Worm (Caenorhabditis elegans) whole organism, early embryonic: ENCODE results near the gene lge-1.

Experiments used
- B0310.2 ChIP-seq: sonication (generic microtip); optimal IDR thresholded peaks from 2 replicates; lab custom pipeline; 2016; ENCODE audit warnings: mild to moderate bottlenecking, missing genetic modification characterization, missing compliant biosample characterization
- F13C5.2 ChIP-seq: sonication (generic microtip); optimal IDR thresholded peaks from 2 replicates; lab custom pipeline; 2017; ENCODE audit warnings: mild to moderate bottlenecking, missing genetic modification characterization, inconsistent platforms, missing compliant biosample characterization
- aly-1 ChIP-seq: sonication (generic microtip); optimal IDR thresholded peaks from 2 replicates; lab custom pipeline; 2016; ENCODE audit warnings: missing genetic modification characterization, missing compliant biosample characterization
- ama-1 ChIP-seq: fragments of 150-350 bp; optimal IDR thresholded peaks from 2 replicates; lab custom pipeline; 2014
- ceh-13 ChIP-seq: fragments of 200-800 bp; sonication (Bioruptor generic); optimal IDR thresholded peaks from 2 replicates; lab custom pipeline; 2018; ENCODE audit warnings: mild to moderate bottlenecking, missing genetic modification characterization, missing compliant biosample characterization
- ceh-36 ChIP-seq: sonication (generic microtip); optimal IDR thresholded peaks from 2 replicates; lab custom pipeline; 2016; ENCODE audit warnings: missing genetic modification characterization, inconsistent platforms, missing compliant biosample characterization
- ets-7 ChIP-seq: sonication (generic microtip); optimal IDR thresholded peaks from 2 replicates; lab custom pipeline; 2016; ENCODE audit warnings: missing genotype, missing genetic modification characterization, missing compliant biosample characterization
- flt-1 ChIP-seq: fragments of 200-800 bp; sonication (Bioruptor generic); IDR thresholded peaks from 2 replicates; pipeline ENCODE4 v1.3.6; 2022; ENCODE audit warnings: missing genetic modification characterization, missing compliant biosample characterization
- hmbx-1 ChIP-seq: sonication (generic microtip); optimal IDR thresholded peaks from 2 replicates; lab custom pipeline; 2016; ENCODE audit warnings: mild to moderate bottlenecking, missing genetic modification characterization, missing compliant biosample characterization
- hmg-4 ChIP-seq: fragments of 200-800 bp; sonication (Bioruptor generic); optimal IDR thresholded peaks from 2 replicates; lab custom pipeline; 2018; ENCODE audit warnings: mild to moderate bottlenecking, missing genetic modification characterization, missing compliant biosample characterization
- hnd-1 ChIP-seq: sonication (generic microtip); optimal IDR thresholded peaks from 2 replicates; lab custom pipeline; 2016; ENCODE audit warnings: missing genetic modification characterization, missing compliant biosample characterization
- pes-1 ChIP-seq: fragments of 200-800 bp; sonication (Bioruptor generic); IDR thresholded peaks from 2 replicates; pipeline ENCODE4 v1.3.6; 2022; ENCODE audit warnings: missing genetic modification reagents, missing genetic modification characterization, missing compliant biosample characterization
- scrt-1 ChIP-seq: fragments of 200-800 bp; sonication (Bioruptor generic); IDR thresholded peaks from 2 replicates; pipeline ENCODE4 v1.3.6; 2022; ENCODE audit warnings: missing genetic modification characterization, missing compliant biosample characterization
- sea-1 ChIP-seq: fragments of 200-800 bp; sonication (Bioruptor generic); conservative IDR thresholded peaks from 2 replicates; pipeline ENCODE4 v1.3.6; 2022; ENCODE audit warnings: missing genetic modification characterization, missing compliant biosample characterization
- tbx-11 ChIP-seq: fragments of 200-800 bp; sonication (Bioruptor generic); IDR thresholded peaks from 2 replicates; pipeline ENCODE4 v1.3.6; 2022; ENCODE audit warnings: missing genetic modification characterization, missing compliant biosample characterization
- tbx-37 ChIP-seq: fragments of 200-800 bp; sonication (Bioruptor generic); conservative IDR thresholded peaks from 2 replicates; pipeline ENCODE4 v1.3.6; 2022; ENCODE audit warnings: missing genetic modification reagents, missing genetic modification characterization, missing compliant biosample characterization
- tra-4 ChIP-seq: sonication (generic microtip); optimal IDR thresholded peaks from 2 replicates; lab custom pipeline; 2017; ENCODE audit warnings: missing genetic modification characterization, missing compliant biosample characterization

lge-1 gene

DNA sequence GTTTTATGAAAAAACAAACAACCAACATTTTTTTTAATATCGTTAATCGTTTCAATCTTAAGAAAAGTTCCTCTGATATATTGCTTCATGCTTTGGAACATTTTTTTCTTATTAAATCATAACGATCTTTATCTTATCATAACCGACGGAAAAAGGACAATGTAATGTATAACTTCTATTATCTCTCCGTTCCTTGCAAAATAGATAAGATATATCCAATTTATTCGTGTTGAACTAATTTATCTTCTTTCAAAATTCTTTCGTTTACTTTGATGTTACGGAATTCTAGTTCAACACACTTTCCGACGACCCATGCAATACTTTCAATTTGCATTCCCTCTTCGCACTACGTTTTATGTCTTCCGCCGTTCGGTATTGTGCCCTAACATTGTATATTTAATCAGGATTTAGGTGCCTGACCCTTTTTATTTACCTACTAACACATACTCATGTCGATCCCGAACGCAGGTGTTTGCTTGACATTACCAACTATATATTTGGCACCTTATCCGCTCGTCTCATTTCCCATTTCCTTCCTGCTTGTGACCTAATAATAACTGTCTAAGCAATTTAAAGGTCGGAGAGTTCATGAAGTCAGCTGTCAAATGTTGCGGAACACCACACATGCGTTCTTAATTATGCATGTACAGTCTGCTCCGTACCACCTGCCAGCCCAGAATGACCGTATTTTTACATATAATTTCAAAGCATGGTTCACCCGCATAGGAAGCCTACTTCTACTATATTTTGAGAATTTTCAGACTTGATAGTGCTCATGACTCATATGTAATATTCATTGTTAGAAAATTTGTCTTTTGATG is 25.2 kb downstream of the lge-1 start:
- no peak for TF ChIP-seq B0310.2 (tag; lab: Kevin White, UChicago)
- TF ChIP-seq ceh-13 (GFP tag; lab: Kevin White, UChicago), result no peak
- no peak for TF ChIP-seq sea-1 (GFP tag; lab: Robert Waterston, UW)
- TF ChIP-seq scrt-1 (GFP tag; lab: Robert Waterston, UW), result no peak
- no peak for TF ChIP-seq ceh-36 (tag; lab: Kevin White, UChicago)
- no peak for TF ChIP-seq pes-1
- no peak for TF ChIP-seq hmbx-1
- TF ChIP-seq hmg-4 (GFP tag; lab: Kevin White, UChicago), result no peak
- TF ChIP-seq tra-4 (tag; lab: Kevin White, UChicago), result no peak
- no peak for TF ChIP-seq ets-7 (tag; lab: Kevin White, UChicago)
- no peak for TF ChIP-seq flt-1 (GFP tag; lab: Robert Waterston, UW)
- TF ChIP-seq F13C5.2, result no peak
- no peak for TF ChIP-seq tbx-37 (GFP tag; lab: Robert Waterston, UW)
- no peak for TF ChIP-seq ama-1 (lab: Kevin White, UChicago)
- TF ChIP-seq hnd-1 (tag; lab: Kevin White, UChicago), result no peak
- no peak for TF ChIP-seq tbx-11 (GFP tag; lab: Robert Waterston, UW)
- no peak for TF ChIP-seq aly-1 (tag; lab: Kevin White, UChicago)

DNA sequence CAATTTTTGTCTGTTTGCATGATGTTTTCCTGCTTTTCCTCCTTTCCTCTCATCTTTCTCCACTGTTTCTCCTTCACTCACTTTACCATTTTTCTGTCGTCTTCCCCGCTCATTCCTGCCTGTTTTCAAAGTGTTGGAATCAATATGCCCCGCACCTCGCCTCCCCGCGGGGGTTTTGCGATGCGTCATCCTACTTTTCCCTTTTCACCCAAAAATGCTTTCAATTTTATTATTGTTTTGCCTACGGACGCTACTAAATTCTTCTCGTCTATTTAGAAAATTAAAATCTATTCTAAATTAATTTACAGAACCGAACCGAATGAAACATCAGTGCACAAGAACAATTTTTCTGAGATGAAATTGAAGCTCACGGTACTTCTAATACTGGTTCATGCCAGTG is 25.8 kb downstream of the lge-1 start, which contains the start of gene ver-3:
ver-3 (plus strand) TSS at position 301 of the 400 bp plus-strand sequence.
- TF ChIP-seq hnd-1 (tag; lab: Kevin White, UChicago) (no peak), B0310.2 (tag; lab: Kevin White, UChicago) (no peak), ets-7 (tag; lab: Kevin White, UChicago) (no peak), tbx-11 (GFP tag; lab: Robert Waterston, UW) (no peak), ama-1 (lab: Kevin White, UChicago) (no peak), tra-4 (tag; lab: Kevin White, UChicago) (no peak), hmbx-1 (no peak), sea-1 (GFP tag; lab: Robert Waterston, UW) (no peak), aly-1 (tag; lab: Kevin White, UChicago) (no peak), F13C5.2 (no peak)

ce11 chrX:10999176-10999575 is 32.8 kb downstream of the lge-1 start, which contains the start of gene F59F3.6:
TSS of gene F59F3.6 (minus strand) at chrX:10999276.
- no peak for TF ChIP-seq hmg-4 (GFP tag; lab: Kevin White, UChicago)
- no peak for TF ChIP-seq hmbx-1
- no peak for TF ChIP-seq ceh-36 (tag; lab: Kevin White, UChicago)
- no peak for TF ChIP-seq aly-1 (tag; lab: Kevin White, UChicago)
- TF ChIP-seq B0310.2 (tag; lab: Kevin White, UChicago), result no peak
- no peak for TF ChIP-seq tbx-37 (GFP tag; lab: Robert Waterston, UW)
- no peak for TF ChIP-seq F13C5.2
- TF ChIP-seq tbx-11 (GFP tag; lab: Robert Waterston, UW), result no peak
- no peak for TF ChIP-seq ets-7 (tag; lab: Kevin White, UChicago)
- TF ChIP-seq pes-1, result no peak
- no peak for TF ChIP-seq hnd-1 (tag; lab: Kevin White, UChicago)
- no peak for TF ChIP-seq ama-1 (lab: Kevin White, UChicago)
- TF ChIP-seq tra-4 (tag; lab: Kevin White, UChicago), result no peak
- no peak for TF ChIP-seq sea-1 (GFP tag; lab: Robert Waterston, UW)
- TF ChIP-seq scrt-1 (GFP tag; lab: Robert Waterston, UW), result no peak
- no peak for TF ChIP-seq ceh-13 (GFP tag; lab: Kevin White, UChicago)

- no peak for TF ChIP-seq hnd-1 (tag; lab: Kevin White, UChicago)
- no peak for TF ChIP-seq hmbx-1
- TF ChIP-seq tbx-11 (GFP tag; lab: Robert Waterston, UW), result no peak
- TF ChIP-seq ets-7 (tag; lab: Kevin White, UChicago), result no peak
These were observed 35.4 kb downstream of the lge-1 start, which contains the start of gene col-177 for ce11 chrX:11001750-11002149. TSS of gene col-177 (minus strand) at chrX:11001850.

ce11 chrX:11003701-11004100 is 37.4 kb downstream of the lge-1 start:
- TF ChIP-seq ceh-13 (GFP tag; lab: Kevin White, UChicago), result no peak
- TF ChIP-seq hmbx-1, result no peak
- no peak for TF ChIP-seq F13C5.2
- TF ChIP-seq scrt-1 (GFP tag; lab: Robert Waterston, UW), result no peak
- no peak for TF ChIP-seq B0310.2 (tag; lab: Kevin White, UChicago)
- no peak for TF ChIP-seq ceh-36 (tag; lab: Kevin White, UChicago)
- no peak for TF ChIP-seq ets-7 (tag; lab: Kevin White, UChicago)
- no peak for TF ChIP-seq tbx-37 (GFP tag; lab: Robert Waterston, UW)
- TF ChIP-seq tbx-11 (GFP tag; lab: Robert Waterston, UW), result no peak
- TF ChIP-seq hnd-1 (tag; lab: Kevin White, UChicago), result no peak
- no peak for TF ChIP-seq aly-1 (tag; lab: Kevin White, UChicago)
- no peak for TF ChIP-seq flt-1 (GFP tag; lab: Robert Waterston, UW)
- no peak for TF ChIP-seq sea-1 (GFP tag; lab: Robert Waterston, UW)
- TF ChIP-seq ama-1 (lab: Kevin White, UChicago), result no peak

DNA sequence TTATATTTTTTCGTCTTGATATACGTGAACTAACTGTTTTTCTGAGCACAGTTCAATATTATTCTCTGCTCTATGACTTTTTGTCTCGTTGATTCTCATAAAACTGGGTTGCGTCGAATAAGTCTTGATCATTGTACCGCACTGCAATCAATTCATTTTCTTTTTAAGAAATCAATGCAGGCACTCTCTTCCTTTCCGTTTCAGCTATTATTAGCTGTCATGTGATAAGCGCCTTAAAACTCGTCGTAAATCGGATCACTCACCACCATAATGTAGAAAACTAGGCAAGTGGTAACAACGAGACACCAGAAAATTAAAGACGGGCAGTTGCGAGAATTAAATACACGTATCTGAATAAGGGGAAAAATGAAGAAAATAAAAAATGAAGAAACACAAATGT is 41.0 kb downstream of the lge-1 start:
- TF ChIP-seq F13C5.2 (no peak), pes-1 (no peak), hmg-4 (GFP tag; lab: Kevin White, UChicago) (no peak), ceh-13 (GFP tag; lab: Kevin White, UChicago) (no peak), aly-1 (tag; lab: Kevin White, UChicago) (no peak), hnd-1 (tag; lab: Kevin White, UChicago) (no peak), tbx-37 (GFP tag; lab: Robert Waterston, UW) (no peak), B0310.2 (tag; lab: Kevin White, UChicago) (no peak), scrt-1 (GFP tag; lab: Robert Waterston, UW) (no peak), tbx-11 (GFP tag; lab: Robert Waterston, UW) (no peak), hmbx-1 (no peak), sea-1 (GFP tag; lab: Robert Waterston, UW) (no peak), tra-4 (tag; lab: Kevin White, UChicago) (no peak), flt-1 (GFP tag; lab: Robert Waterston, UW) (no peak), ama-1 (lab: Kevin White, UChicago) (no peak), ets-7 (tag; lab: Kevin White, UChicago) (no peak), ceh-36 (tag; lab: Kevin White, UChicago) (no peak)
